Fruit fly (Drosophila melanogaster): ENCODE data around the gene CG13946.

DNA sequence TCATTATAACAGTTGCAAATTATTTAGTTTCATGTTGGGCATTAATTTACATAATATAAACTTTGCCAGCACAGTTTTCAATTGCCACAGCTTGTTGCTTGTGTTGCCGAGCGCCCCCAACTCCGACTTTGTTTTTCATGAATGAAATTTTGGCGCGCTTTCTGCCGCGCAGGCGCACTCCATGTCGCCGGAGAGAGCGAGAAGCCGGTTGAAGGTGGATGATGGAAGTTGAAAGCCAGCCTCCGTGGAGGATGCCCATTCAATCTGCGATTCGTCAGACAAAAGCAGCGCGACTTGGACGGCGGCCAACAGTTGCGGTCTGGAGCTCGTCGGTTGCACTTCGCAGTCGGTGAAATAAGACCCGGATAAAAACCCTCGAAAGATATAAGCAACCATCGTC, 26.0 kb upstream of the CG13946 start:
- no peak for TF ChIP-seq h (optimal IDR thresholded peaks at IDR 0.05)
- TF ChIP-seq psq (optimal IDR thresholded peaks at IDR 0.05): no peak
- no peak for TF ChIP-seq ttk (optimal IDR thresholded peaks at IDR 0.05)
- TF ChIP-seq Sin3A (optimal IDR thresholded peaks at IDR 0.05): no peak
- TF ChIP-seq Myc (optimal IDR thresholded peaks at IDR 0.05): no peak
- no peak for TF ChIP-seq insv (optimal IDR thresholded peaks at IDR 0.05)

Measured in Kc167 (cell line).